Worm (Caenorhabditis elegans) whole organism, L4/young adult: ENCODE results near the gene srz-102.

ENCODE experiments used
- W03F9.2 ChIP-seq: fragments of 150-350 bp; optimal IDR thresholded peaks from 2 replicates; lab custom pipeline; 2014; ENCODE audit warnings: missing biosample characterization, missing genetic modification characterization
- him-1 ChIP-seq: sonication (generic microtip); optimal IDR thresholded peaks from 2 replicates; lab custom pipeline; 2016; ENCODE audit warnings: missing genotype, missing genetic modification reagents, missing genetic modification characterization, missing compliant biosample characterization

DNA sequence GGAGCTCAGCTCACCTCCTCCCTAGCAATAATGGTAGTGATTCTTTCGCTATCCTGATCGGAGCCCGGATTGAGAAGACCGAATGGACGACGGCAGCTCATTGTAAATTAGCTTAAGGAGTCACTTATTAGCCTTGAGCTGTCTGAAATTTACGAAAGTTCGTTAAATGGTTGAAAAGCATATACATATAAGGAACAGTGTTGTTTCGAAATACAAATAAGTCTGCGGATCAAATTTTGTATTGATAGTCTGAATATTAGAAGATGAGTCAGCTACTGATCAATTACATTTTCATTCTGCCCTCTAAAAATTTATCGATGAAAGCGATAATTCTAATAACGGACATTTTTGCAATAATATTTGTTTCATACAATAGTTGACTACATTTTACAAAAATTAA is 20.7 kb upstream of the srz-102 start, which contains the start of gene F14F8.14:
- TF ChIP-seq him-1 (tag; lab: Kevin White, UChicago) (no peak), W03F9.2 (no peak)
